Fruit fly (Drosophila melanogaster): Measurements from ENCODE around the gene Mst87F.

DNA sequence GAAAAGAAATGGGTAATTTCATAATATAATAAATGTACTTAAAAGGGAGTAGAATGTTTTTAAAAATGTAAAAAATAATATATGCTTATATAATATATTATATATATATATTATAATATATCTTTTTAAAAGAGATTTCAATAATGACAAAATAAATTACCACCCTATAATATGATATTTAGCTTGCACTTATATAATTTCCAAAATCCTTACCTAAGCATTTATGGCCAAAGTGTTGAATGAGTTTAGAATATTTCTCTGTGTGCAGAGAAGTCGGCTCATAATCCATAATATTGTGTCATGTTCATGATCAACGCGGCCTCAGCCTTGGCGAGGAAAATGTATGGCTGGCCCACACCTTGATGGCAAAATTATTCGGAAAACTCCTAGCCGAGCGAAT, 39.6 kb downstream of the Mst87F start:
- no peak for TF ChIP-seq psq (optimal IDR thresholded peaks at IDR 0.05)
- no peak for TF ChIP-seq usp (GFP tag; optimal IDR thresholded peaks at IDR 0.05)
- no peak for TF ChIP-seq pan (optimal IDR thresholded peaks at IDR 0.05)
- TF ChIP-seq EcR (GFP tag; optimal IDR thresholded peaks at IDR 0.05): no peak

Measured in whole organism.